Fruit fly (Drosophila melanogaster): ENCODE results near the gene CG9706.

The CG9706 gene

dm6 chr3L:16800026-16800425 lies 17.2 kb downstream of the CG9706 start:
- TF ChIP-seq CG1620 (GFP tag; optimal IDR thresholded peaks at IDR 0.05) = peak; percentile 57
- TF ChIP-seq CG11617 (GFP tag; optimal IDR thresholded peaks at IDR 0.05) = peak; percentile 19
- TF ChIP-seq Clk (GFP tag; optimal IDR thresholded peaks at IDR 0.05) = peak; percentile 12
- no peak for TF ChIP-seq Crg-1 (GFP tag; optimal IDR thresholded peaks at IDR 0.05)
- TF ChIP-seq CG12768 (GFP tag; optimal IDR thresholded peaks at IDR 0.05) = peak; percentile 83
- TF ChIP-seq CG33017 (tag; optimal IDR thresholded peaks at IDR 0.05) = peak; percentile 68
- peak; percentile 28 for TF ChIP-seq tj (GFP tag; optimal IDR thresholded peaks at IDR 0.05)
- peak; percentile 79 for TF ChIP-seq Mnt (GFP tag; optimal IDR thresholded peaks at IDR 0.05)
- peak; percentile 97 for TF ChIP-seq kay (GFP tag; ENCODE audit: borderline replicate concordance)
- peak in 1 of 2 experiments; percentile 1 for TF ChIP-seq cnc (optimal IDR thresholded peaks at IDR 0.05)
- peak; percentile 15 for TF ChIP-seq CG7045 (GFP tag; optimal IDR thresholded peaks at IDR 0.05)
- TF ChIP-seq Hr96 (GFP tag; optimal IDR thresholded peaks at IDR 0.05) = peak; percentile 52
- TF ChIP-seq pad (GFP tag; optimal IDR thresholded peaks at IDR 0.05) = peak; percentile 49
- no peak for TF ChIP-seq cic (GFP tag; optimal IDR thresholded peaks at IDR 0.05)
- no peak for TF ChIP-seq CG14711 (tag; optimal IDR thresholded peaks at IDR 0.05)
- peak; percentile 56 for TF ChIP-seq CG5204 (GFP tag; optimal IDR thresholded peaks at IDR 0.05)
- peak; percentile 67 for TF ChIP-seq CG7101 (tag; optimal IDR thresholded peaks at IDR 0.05)
- TF ChIP-seq toe (GFP tag; optimal IDR thresholded peaks at IDR 0.05) = peak; percentile 48
- TF ChIP-seq ovo (GFP tag; optimal IDR thresholded peaks at IDR 0.05) = peak; percentile 66
- TF ChIP-seq bab1 (GFP tag; optimal IDR thresholded peaks at IDR 0.05) = peak; percentile 41

- TF ChIP-seq bab1 (GFP tag; optimal IDR thresholded peaks at IDR 0.05) (no peak), Clk (GFP tag; optimal IDR thresholded peaks at IDR 0.05) (no peak), CG7045 (GFP tag; optimal IDR thresholded peaks at IDR 0.05) (peak; percentile 12), toe (GFP tag; optimal IDR thresholded peaks at IDR 0.05) (peak; percentile 22), Crg-1 (GFP tag; optimal IDR thresholded peaks at IDR 0.05) (no peak), CG12768 (GFP tag; optimal IDR thresholded peaks at IDR 0.05) (peak; percentile 70), Hr96 (GFP tag; optimal IDR thresholded peaks at IDR 0.05) (no peak), CG7101 (tag; optimal IDR thresholded peaks at IDR 0.05) (no peak), kay (GFP tag; ENCODE audit: borderline replicate concordance) (peak; percentile 86), pad (GFP tag; optimal IDR thresholded peaks at IDR 0.05) (no peak), CG33017 (tag; optimal IDR thresholded peaks at IDR 0.05) (no peak), CG1620 (GFP tag; optimal IDR thresholded peaks at IDR 0.05) (no peak), Mnt (GFP tag; optimal IDR thresholded peaks at IDR 0.05) (no peak), tj (GFP tag; optimal IDR thresholded peaks at IDR 0.05) (no peak), cic (GFP tag; optimal IDR thresholded peaks at IDR 0.05) (peak; percentile 6), cnc (optimal IDR thresholded peaks at IDR 0.05) (no peak), CG5204 (GFP tag; optimal IDR thresholded peaks at IDR 0.05) (peak; percentile 6), CG11617 (GFP tag; optimal IDR thresholded peaks at IDR 0.05) (no peak), ovo (GFP tag; optimal IDR thresholded peaks at IDR 0.05) (no peak), CG14711 (tag; optimal IDR thresholded peaks at IDR 0.05) (peak; percentile 3)
These were observed 19.0 kb downstream of the CG9706 start for dm6 chr3L:16801499-16802452.

- no peak for TF ChIP-seq cic (GFP tag; optimal IDR thresholded peaks at IDR 0.05)
- TF ChIP-seq CG1620 (GFP tag; optimal IDR thresholded peaks at IDR 0.05) = no peak
- TF ChIP-seq CG12768 (GFP tag; optimal IDR thresholded peaks at IDR 0.05) = no peak
- no peak for TF ChIP-seq CG14711 (tag; optimal IDR thresholded peaks at IDR 0.05)
- TF ChIP-seq CG7045 (GFP tag; optimal IDR thresholded peaks at IDR 0.05) = no peak
- TF ChIP-seq bab1 (GFP tag; optimal IDR thresholded peaks at IDR 0.05) = no peak
- no peak for TF ChIP-seq Mnt (GFP tag; optimal IDR thresholded peaks at IDR 0.05)
- no peak for TF ChIP-seq toe (GFP tag; optimal IDR thresholded peaks at IDR 0.05)
- no peak for TF ChIP-seq pad (GFP tag; optimal IDR thresholded peaks at IDR 0.05)
- no peak for TF ChIP-seq Crg-1 (GFP tag; optimal IDR thresholded peaks at IDR 0.05)
- no peak for TF ChIP-seq ovo (GFP tag; optimal IDR thresholded peaks at IDR 0.05)
- no peak for TF ChIP-seq cnc (optimal IDR thresholded peaks at IDR 0.05)
- TF ChIP-seq tj (GFP tag; optimal IDR thresholded peaks at IDR 0.05) = no peak
- no peak for TF ChIP-seq CG33017 (tag; optimal IDR thresholded peaks at IDR 0.05)
- no peak for TF ChIP-seq CG5204 (GFP tag; optimal IDR thresholded peaks at IDR 0.05)
- no peak for TF ChIP-seq Hr96 (GFP tag; optimal IDR thresholded peaks at IDR 0.05)
- no peak for TF ChIP-seq CG7101 (tag; optimal IDR thresholded peaks at IDR 0.05)
- TF ChIP-seq CG11617 (GFP tag; optimal IDR thresholded peaks at IDR 0.05) = no peak
- TF ChIP-seq kay (GFP tag; ENCODE audit: borderline replicate concordance) = no peak
These were observed 20.5 kb downstream of the CG9706 start for dm6 chr3L:16803273-16803672.

- TF ChIP-seq Mnt (GFP tag; optimal IDR thresholded peaks at IDR 0.05) (peak; percentile 59), Clk (GFP tag; optimal IDR thresholded peaks at IDR 0.05) (peak; percentile 74), CG14711 (tag; optimal IDR thresholded peaks at IDR 0.05) (peak; percentile 53), ovo (GFP tag; optimal IDR thresholded peaks at IDR 0.05) (peak; percentile 66), bab1 (GFP tag; optimal IDR thresholded peaks at IDR 0.05) (no peak), pad (GFP tag; optimal IDR thresholded peaks at IDR 0.05) (peak; percentile 61), CG5204 (GFP tag; optimal IDR thresholded peaks at IDR 0.05) (peak; percentile 47), cnc (optimal IDR thresholded peaks at IDR 0.05) (no peak), kay (GFP tag; ENCODE audit: borderline replicate concordance) (no peak), cic (GFP tag; optimal IDR thresholded peaks at IDR 0.05) (peak; percentile 91), CG7101 (tag; optimal IDR thresholded peaks at IDR 0.05) (peak; percentile 37), Crg-1 (GFP tag; optimal IDR thresholded peaks at IDR 0.05) (peak; percentile 49), Hr96 (GFP tag; optimal IDR thresholded peaks at IDR 0.05) (peak; percentile 63), CG12768 (GFP tag; optimal IDR thresholded peaks at IDR 0.05) (peak; percentile 93), toe (GFP tag; optimal IDR thresholded peaks at IDR 0.05) (peak; percentile 59), CG7045 (GFP tag; optimal IDR thresholded peaks at IDR 0.05) (peak; percentile 93), tj (GFP tag; optimal IDR thresholded peaks at IDR 0.05) (peak; percentile 32), CG11617 (GFP tag; optimal IDR thresholded peaks at IDR 0.05) (peak; percentile 49), CG1620 (GFP tag; optimal IDR thresholded peaks at IDR 0.05) (no peak), CG33017 (tag; optimal IDR thresholded peaks at IDR 0.05) (peak; percentile 62)
These were observed 21.0 kb downstream of the CG9706 start for dm6 chr3L:16803708-16804350.
